Worm (Caenorhabditis elegans): ENCODE results near the gene Y67D8C.9.

- TF ChIP-seq him-1 (tag; optimal IDR thresholded peaks at IDR 0.05) (peak; percentile 2), dao-5 (tag; optimal IDR thresholded peaks at IDR 0.05) (no peak), W03F9.2 (tag; optimal IDR thresholded peaks at IDR 0.05) (no peak)
Observed at ce11 chrIV:3127994-3128393, 41.3 kb upstream of the Y67D8C.9 start.

Measured in whole organism, L4/young adult.